Worm (Caenorhabditis elegans) whole organism, L3 larva: ENCODE results near the gene pnc-1.

Experiments
- ceh-16 ChIP-seq: sonication (generic microtip); optimal IDR thresholded peaks from 2 replicates; lab custom pipeline; 2017; ENCODE audit warnings: missing biosample characterization, missing genetic modification characterization
- elt-2 ChIP-seq: sonication (generic microtip); optimal IDR thresholded peaks from 2 replicates; lab custom pipeline; 2016; ENCODE audit warnings: missing genetic modification reagents, mild to moderate bottlenecking, missing genetic modification characterization, missing compliant biosample characterization
- eor-1 ChIP-seq, 2 experiments: fragments of 150-350 bp; optimal IDR thresholded peaks; 2 replicates each; lab custom pipeline; 2014 to 2018; ENCODE audit warnings: missing biosample characterization in 2 of 2, missing genetic modification characterization in 2 of 2
- fkh-10 ChIP-seq: sonication (generic microtip); optimal IDR thresholded peaks from 2 replicates; lab custom pipeline; 2017; ENCODE audit warnings: missing biosample characterization, missing genetic modification reagents, missing genetic modification characterization
- lin-15B ChIP-seq: fragments of 150-350 bp; optimal IDR thresholded peaks from 2 replicates; lab custom pipeline; 2014; ENCODE audit warnings: missing biosample characterization, missing genetic modification characterization
- mml-1 ChIP-seq: fragments of 150-350 bp; sonication (generic microtip); optimal IDR thresholded peaks from 3 replicates; lab custom pipeline; 2014; ENCODE audit warnings: missing biosample characterization, missing genetic modification characterization
- nhr-77 ChIP-seq: fragments of 150-350 bp; optimal IDR thresholded peaks from 2 replicates; lab custom pipeline; 2014; ENCODE audit warnings: missing biosample characterization, missing genetic modification characterization
- pha-4 ChIP-seq: fragments of 150-350 bp; optimal IDR thresholded peaks from 2 replicates; lab custom pipeline; 2014; ENCODE audit warnings: missing biosample characterization, missing genetic modification reagents, missing genetic modification characterization

- TF ChIP-seq eor-1 (tag; optimal IDR thresholded peaks at IDR 0.05; lab: Kevin White, UChicago) = no peak
- TF ChIP-seq ceh-16 = no peak
- no peak for TF ChIP-seq nhr-77 (tag; lab: Kevin White, UChicago)
- TF ChIP-seq elt-2 (tag; lab: Kevin White, UChicago) = no peak
- TF ChIP-seq fkh-10 = no peak
- no peak for TF ChIP-seq pha-4
- TF ChIP-seq mml-1 (tag; lab: Kevin White, UChicago) = no peak
- no peak for TF ChIP-seq lin-15B (tag; lab: Kevin White, UChicago)
Measured at ce11 chrIV:141022-141421, 43.3 kb upstream of the pnc-1 start.
